Worm (Caenorhabditis elegans): ENCODE results near the gene dro-1.

The dro-1 gene

DNA sequence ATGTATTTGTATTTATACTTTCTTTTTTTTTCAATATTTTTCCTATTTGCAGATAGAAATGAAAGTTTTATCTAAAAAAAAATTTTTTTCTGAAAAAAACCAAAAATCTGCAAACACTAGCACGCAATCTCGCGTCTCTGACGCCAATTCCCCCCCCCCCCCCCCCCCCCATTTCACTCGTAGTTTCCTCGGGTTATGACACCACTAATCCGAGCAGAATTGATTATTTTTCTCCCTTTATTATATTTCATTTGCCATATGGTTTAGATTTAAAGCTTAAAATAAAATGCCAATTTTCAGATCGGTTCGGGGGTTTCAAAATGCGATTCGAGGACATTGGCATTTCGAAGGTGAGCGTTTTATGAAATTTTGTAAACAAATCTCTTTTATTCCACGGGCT is 4.3 kb downstream of the dro-1 start, which contains the start of gene mtm-6:
Gene mtm-6 (plus strand): TSS at position 301 of the 400 bp plus-strand sequence.
- peak; percentile 44 for TF ChIP-seq mep-1 (tag; optimal IDR thresholded peaks at IDR 0.05)
- TF ChIP-seq hlh-11 (tag; optimal IDR thresholded peaks at IDR 0.05), result peak; percentile 25
- peak; percentile 17 for TF ChIP-seq dve-1 (tag; optimal IDR thresholded peaks at IDR 0.05; ENCODE audit: insufficient read depth)
- TF ChIP-seq php-3 (GFP tag; IDR thresholded peaks at IDR 0.05), result 0 out of 2 replicates have a peak, but pooled peaks have one; percentile 11
- TF ChIP-seq Y105C5A.15 (GFP tag; IDR thresholded peaks at IDR 0.05), result no peak
- TF ChIP-seq ZK546.5 (tag; optimal IDR thresholded peaks at IDR 0.05), result no peak
- no peak for TF ChIP-seq ama-1 (optimal IDR thresholded peaks at IDR 0.05)
- TF ChIP-seq mdl-1 (tag; optimal IDR thresholded peaks at IDR 0.05), result no peak
- 0 out of 2 replicates have a peak, but pooled peaks have one; percentile 24 for TF ChIP-seq tra-1 (GFP tag; IDR thresholded peaks at IDR 0.05)

DNA sequence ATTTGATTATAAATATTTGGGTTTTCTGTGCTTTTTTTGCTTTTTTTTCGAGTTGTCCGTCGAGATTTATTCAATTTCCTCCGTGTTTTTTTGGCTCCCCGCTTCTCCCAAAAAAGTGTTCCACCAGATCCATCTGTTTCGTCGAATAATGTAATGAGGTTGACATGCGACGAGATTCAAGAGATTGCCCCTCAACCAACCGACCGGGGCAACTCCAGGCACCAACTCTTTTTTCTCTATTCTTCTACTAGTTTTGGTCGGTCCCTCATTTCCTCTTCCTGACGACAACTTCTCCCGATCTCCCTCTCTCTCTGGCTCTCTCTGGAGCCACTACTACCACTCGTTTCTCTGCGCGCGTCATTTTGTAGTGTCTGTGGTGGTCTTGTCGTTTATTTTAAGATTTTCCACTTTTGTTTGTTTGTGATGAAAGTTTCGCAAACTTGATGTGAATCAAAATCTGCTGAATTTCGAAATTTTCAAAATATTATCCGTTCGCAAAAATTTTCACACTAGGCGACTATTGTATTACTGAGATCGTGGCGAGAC is 5.4 kb downstream of the dro-1 start:
- TF ChIP-seq rbr-2 (tag; optimal IDR thresholded peaks at IDR 0.05), result peak; percentile 32
- TF ChIP-seq zip-2 (tag; optimal IDR thresholded peaks at IDR 0.05), result no peak
- TF ChIP-seq pqm-1 (tag; optimal IDR thresholded peaks at IDR 0.05), result no peak
- TF ChIP-seq lsy-2 (tag; optimal IDR thresholded peaks at IDR 0.05), result peak in 1 of 2 experiments; percentile 10
- TF ChIP-seq unc-62 (GFP tag; optimal IDR thresholded peaks at IDR 0.05 in 1 of 2), result peak in 1 of 2 experiments; percentile 63
- TF ChIP-seq unc-62 (tag; optimal IDR thresholded peaks at IDR 0.05), result no peak

DNA sequence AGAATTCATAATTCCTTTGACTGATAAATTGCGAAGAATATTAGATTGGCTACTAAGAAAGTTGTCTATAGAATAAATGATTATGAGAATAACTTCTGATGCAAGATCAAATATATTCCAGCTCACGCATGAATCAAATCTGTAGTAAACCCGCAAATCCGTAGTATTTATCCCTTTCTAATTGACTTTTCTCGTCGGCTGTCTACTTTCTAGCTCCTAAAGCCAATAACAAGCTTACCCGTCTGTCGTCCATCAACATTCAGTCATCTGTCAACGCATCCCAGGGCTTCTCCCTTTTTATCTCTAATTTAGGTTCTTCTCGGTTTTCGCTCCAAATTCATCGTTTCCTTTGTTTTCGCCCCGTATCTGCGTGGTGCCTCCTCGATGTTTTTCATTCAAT is 6.4 kb downstream of the dro-1 start:
- TF ChIP-seq rbr-2 (tag; optimal IDR thresholded peaks at IDR 0.05) (peak; percentile 36), unc-62 (GFP tag; optimal IDR thresholded peaks at IDR 0.05 in 1 of 2) (peak in 1 of 2 experiments; percentile 28), unc-62 (tag; optimal IDR thresholded peaks at IDR 0.05) (no peak), nhr-10 (tag; optimal IDR thresholded peaks at IDR 0.05) (no peak)

DNA sequence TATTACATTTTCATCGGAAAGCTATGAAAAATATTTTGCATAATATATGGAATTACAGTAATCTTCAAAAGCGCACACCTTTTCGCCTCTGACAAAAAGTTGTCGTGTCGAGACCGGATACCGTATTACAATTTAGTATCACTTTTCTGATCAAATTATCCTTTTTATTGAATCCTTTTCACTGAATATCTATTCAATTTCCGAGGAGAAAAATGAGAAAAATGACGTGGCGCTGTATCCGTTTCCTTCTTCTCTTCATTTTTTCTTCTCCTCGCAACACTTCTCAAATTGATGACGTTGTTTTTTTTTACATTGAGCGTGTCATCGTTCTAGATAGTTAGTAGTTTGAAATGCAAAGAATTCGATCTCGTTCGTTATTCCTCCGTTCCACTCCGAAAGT is 8.5 kb downstream of the dro-1 start:
- no peak for TF ChIP-seq unc-62 (GFP tag; optimal IDR thresholded peaks at IDR 0.05 in 1 of 2)
- TF ChIP-seq unc-62 (tag; optimal IDR thresholded peaks at IDR 0.05), result no peak
- no peak for TF ChIP-seq nhr-102 (tag; optimal IDR thresholded peaks at IDR 0.05)
- TF ChIP-seq ama-1 (optimal IDR thresholded peaks at IDR 0.05), result no peak
- no peak for TF ChIP-seq zfp-3 (GFP tag; conservative IDR thresholded peaks at IDR 0.05)
- no peak for TF ChIP-seq F49E8.2 (tag; optimal IDR thresholded peaks at IDR 0.05; ENCODE audit: borderline replicate concordance)
- peak; percentile 82 for TF ChIP-seq ces-1 (GFP tag; optimal IDR thresholded peaks at IDR 0.05)
- TF ChIP-seq lin-1 (GFP tag; IDR thresholded peaks at IDR 0.05), result no peak
- TF ChIP-seq lsy-2 (tag; optimal IDR thresholded peaks at IDR 0.05), result peak in 1 of 2 experiments; percentile 37
- TF ChIP-seq ctbp-1 (GFP tag; IDR thresholded peaks at IDR 0.05), result peak; percentile 25; the same call in 1 of the 2 replicates
- no peak for TF ChIP-seq dve-1 (tag; optimal IDR thresholded peaks at IDR 0.05; ENCODE audit: insufficient read depth)

DNA sequence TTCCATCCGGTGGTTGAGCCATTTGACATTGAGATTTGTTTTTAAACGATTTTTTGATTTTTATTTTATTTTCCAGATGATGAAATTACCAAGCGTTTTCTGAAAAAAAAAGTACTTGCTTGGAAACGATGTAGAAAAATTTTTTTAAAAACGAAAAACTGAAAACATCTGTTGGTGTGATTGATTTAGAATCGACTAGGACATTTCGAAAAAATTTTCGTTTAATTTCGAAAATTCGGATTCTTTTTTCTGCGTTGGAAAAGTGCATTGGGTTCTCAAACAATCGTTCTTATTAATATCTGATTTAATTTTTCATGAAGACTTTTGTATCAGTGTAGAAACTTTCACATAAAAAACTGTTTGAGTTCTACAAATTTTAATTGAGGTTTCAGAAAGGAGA is 16.8 kb downstream of the dro-1 start, which contains the start of gene F53A2.9:
Gene F53A2.9 (minus strand): TSS at position 101 of the 400 bp plus-strand sequence.
- TF ChIP-seq nhr-25 (tag; optimal IDR thresholded peaks at IDR 0.05; ENCODE audit: borderline replicate concordance, insufficient read depth) (no peak), lin-13 (GFP tag; optimal IDR thresholded peaks at IDR 0.05) (no peak), zfp-3 (GFP tag; conservative IDR thresholded peaks at IDR 0.05) (no peak), egl-43 (GFP tag; IDR thresholded peaks at IDR 0.05) (no peak), ceh-44 (GFP tag; IDR thresholded peaks at IDR 0.05) (no peak), ces-1 (GFP tag; optimal IDR thresholded peaks at IDR 0.05) (no peak), mdl-1 (tag; optimal IDR thresholded peaks at IDR 0.05) (no peak), ZK337.2 (GFP tag; IDR thresholded peaks at IDR 0.05) (no peak), nhr-42 (GFP tag; IDR thresholded peaks at IDR 0.05) (no peak), lim-7 (GFP tag; IDR thresholded peaks at IDR 0.05) (no peak), dmd-9 (GFP tag; IDR thresholded peaks at IDR 0.05) (no peak), fos-1 (tag; optimal IDR thresholded peaks at IDR 0.05) (no peak), zip-11 (GFP tag; IDR thresholded peaks at IDR 0.05) (no peak), php-3 (GFP tag; IDR thresholded peaks at IDR 0.05) (no peak), Y105C5A.15 (GFP tag; IDR thresholded peaks at IDR 0.05) (no peak), F49E8.2 (tag; optimal IDR thresholded peaks at IDR 0.05; ENCODE audit: borderline replicate concordance) (no peak)

All from whole organism, L4 larva.